Fruit fly (Drosophila melanogaster) whole organism, pupa: ENCODE data around the gene CG31115.

Experiments used
- CG10348 ChIP-seq: fragments of 200-800 bp; sonication (Bioruptor generic); IDR thresholded peaks from 2 replicates; pipeline ENCODE4 v1.3.6; 2022; ENCODE audit warnings: missing biosample characterization, missing genetic modification characterization
- CG12605 ChIP-seq: fragments of 200-800 bp; sonication (Bioruptor generic); IDR thresholded peaks from 2 replicates; pipeline ENCODE4 v1.3.6; 2022; ENCODE audit warnings: missing biosample characterization, missing genetic modification characterization
- CG13204 ChIP-seq: fragments of 200-800 bp; sonication (Bioruptor generic); optimal IDR thresholded peaks from 2 replicates; lab custom pipeline; 2018; ENCODE audit warnings: missing biosample characterization, mild to moderate bottlenecking, missing genetic modification characterization, moderate library complexity
- CG14655 ChIP-seq: fragments of 200-800 bp; sonication (Bioruptor generic); optimal IDR thresholded peaks from 3 replicates; lab custom pipeline; 2017; ENCODE audit warnings: mild to moderate bottlenecking, missing biosample characterization, missing genetic modification reagents, missing genetic modification characterization
- CG15710 ChIP-seq: fragments of 200-800 bp; sonication (Bioruptor generic); optimal IDR thresholded peaks from 2 replicates; lab custom pipeline; 2018; ENCODE audit warnings: missing biosample characterization, mild to moderate bottlenecking, missing genetic modification characterization, moderate library complexity
- CG17806 ChIP-seq: fragments of 200-800 bp; sonication (Bioruptor generic); optimal IDR thresholded peaks from 2 replicates; lab custom pipeline; 2018; ENCODE audit warnings: missing biosample characterization, mild to moderate bottlenecking, missing genetic modification characterization, moderate library complexity
- CG32121 ChIP-seq: fragments of 200-800 bp; sonication (Bioruptor generic); IDR thresholded peaks from 2 replicates; pipeline ENCODE4 v1.3.6; 2022; ENCODE audit warnings: missing biosample characterization, missing genetic modification characterization
- CG34367 ChIP-seq: fragments of 200-800 bp; sonication (Bioruptor generic); optimal IDR thresholded peaks from 2 replicates; lab custom pipeline; 2018; ENCODE audit warnings: missing biosample characterization, mild to moderate bottlenecking, missing genetic modification characterization
- CG4496 ChIP-seq: fragments of 200-800 bp; sonication (Bioruptor generic); IDR thresholded peaks from 3 replicates; pipeline ENCODE4 v1.3.6; 2022; ENCODE audit warnings: missing biosample characterization, missing genetic modification characterization
- CG8159 ChIP-seq: fragments of 200-800 bp; sonication (Bioruptor generic); optimal IDR thresholded peaks from 3 replicates; lab custom pipeline; 2018; ENCODE audit warnings: missing biosample characterization, mild to moderate bottlenecking, missing genetic modification characterization, moderate library complexity
- CG8301 ChIP-seq: fragments of 200-800 bp; sonication (Bioruptor generic); optimal IDR thresholded peaks from 2 replicates; lab custom pipeline; 2018; ENCODE audit warnings: missing biosample characterization, mild to moderate bottlenecking, missing genetic modification characterization
- CG9948 ChIP-seq: fragments of 200-800 bp; sonication (Bioruptor generic); optimal IDR thresholded peaks from 2 replicates; lab custom pipeline; 2018; ENCODE audit warnings: missing biosample characterization, mild to moderate bottlenecking, missing genetic modification characterization, moderate library complexity
- D1 ChIP-seq: fragments of 200-800 bp; sonication (Bioruptor generic); optimal IDR thresholded peaks from 2 replicates; lab custom pipeline; 2018; ENCODE audit warnings: missing biosample characterization, mild to moderate bottlenecking, missing genetic modification characterization, moderate library complexity
- EcR ChIP-seq: fragments of 200-800 bp; sonication (Bioruptor generic); optimal IDR thresholded peaks from 3 replicates; lab custom pipeline; 2019; ENCODE audit warnings: missing biosample characterization, missing genetic modification characterization, mild to moderate bottlenecking, moderate library complexity, missing genetic modification reagents
- Ets98B ChIP-seq: fragments of 200-800 bp; sonication (Bioruptor generic); IDR thresholded peaks from 2 replicates; pipeline ENCODE4 v1.3.6; 2022; ENCODE audit warnings: missing biosample characterization, missing genetic modification characterization
- Pif1A ChIP-seq: fragments of 200-800 bp; sonication (Bioruptor generic); optimal IDR thresholded peaks from 3 replicates; lab custom pipeline; 2016; ENCODE audit warnings: missing biosample characterization, missing genetic modification characterization
- Pif1B ChIP-seq: fragments of 200-800 bp; sonication (Bioruptor generic); optimal IDR thresholded peaks from 3 replicates; lab custom pipeline; 2016; ENCODE audit warnings: missing biosample characterization, missing genetic modification characterization
- Snoo ChIP-seq: fragments of 200-800 bp; sonication (Bioruptor generic); optimal IDR thresholded peaks from 3 replicates; lab custom pipeline; 2017; ENCODE audit warnings: missing biosample characterization, mild to moderate bottlenecking, missing genetic modification characterization, inconsistent platforms
- fd96Ca ChIP-seq: fragments of 200-800 bp; sonication (Bioruptor generic); IDR thresholded peaks from 3 replicates; pipeline ENCODE4 v1.3.6; 2022; ENCODE audit warnings: missing biosample characterization, missing genetic modification characterization
- gl ChIP-seq: fragments of 200-800 bp; sonication (Bioruptor generic); optimal IDR thresholded peaks from 2 replicates; lab custom pipeline; 2018; ENCODE audit warnings: missing biosample characterization, mild to moderate bottlenecking, missing genetic modification characterization
- rn ChIP-seq: fragments of 200-800 bp; sonication (Bioruptor generic); IDR thresholded peaks from 2 replicates; pipeline ENCODE4 v1.3.6; 2022; ENCODE audit warnings: missing biosample characterization, missing genetic modification characterization

Gene CG31115

dm6 chr3R:25023056-25023455 lies 13.7 kb upstream of the CG31115 start, which contains the start of gene beta4GalT7:
TSS of gene beta4GalT7 (plus strand) at chr3R:25023256.
- TF ChIP-seq rn (GFP tag; lab: Robert Waterston, UW) (no peak), CG17806 (tag; lab: Kevin White, UChicago) (no peak), CG32121 (GFP tag; lab: Robert Waterston, UW) (no peak), CG8301 (no peak), Ets98B (GFP tag; lab: Robert Waterston, UW) (no peak), Snoo (tag; lab: Kevin White, UChicago) (no peak), D1 (tag; lab: Kevin White, UChicago) (no peak), CG8159 (tag; lab: Kevin White, UChicago) (no peak), fd96Ca (no peak), CG15710 (tag; lab: Kevin White, UChicago) (no peak), Pif1B (no peak), gl (no peak), CG34367 (tag; lab: Kevin White, UChicago) (no peak), EcR (GFP tag; lab: Kevin White, UChicago) (no peak), CG14655 (GFP tag; lab: Kevin White, UChicago) (no peak), Pif1A (GFP tag; lab: Kevin White, UChicago) (no peak), CG12605 (GFP tag; lab: Robert Waterston, UW) (no peak), CG9948 (tag; lab: Kevin White, UChicago) (no peak), CG13204 (GFP tag; lab: Kevin White, UChicago) (no peak), CG4496 (GFP tag; lab: Robert Waterston, UW) (no peak)

- TF ChIP-seq CG4496 (GFP tag; lab: Robert Waterston, UW): peak; percentile 96
- TF ChIP-seq CG14655 (GFP tag; lab: Kevin White, UChicago): no peak
- peak; percentile 93 for TF ChIP-seq fd96Ca
- peak; percentile 76 for TF ChIP-seq gl
- TF ChIP-seq rn (GFP tag; lab: Robert Waterston, UW): peak; percentile 85
- peak; percentile 91 for TF ChIP-seq Snoo (tag; lab: Kevin White, UChicago)
- TF ChIP-seq EcR (GFP tag; lab: Kevin White, UChicago): peak; percentile 18
- TF ChIP-seq CG17806 (tag; lab: Kevin White, UChicago): peak; percentile 86
- peak; percentile 86 for TF ChIP-seq CG8301
- TF ChIP-seq CG13204 (GFP tag; lab: Kevin White, UChicago): no peak
- TF ChIP-seq Pif1B: peak; percentile 89
- no peak for TF ChIP-seq D1 (tag; lab: Kevin White, UChicago)
- no peak for TF ChIP-seq Pif1A (GFP tag; lab: Kevin White, UChicago)
- TF ChIP-seq CG32121 (GFP tag; lab: Robert Waterston, UW): peak; percentile 91
- 0 out of 2 replicates have a peak, but pooled peaks have one; percentile 28 for TF ChIP-seq CG10348 (GFP tag; lab: Robert Waterston, UW)
- TF ChIP-seq CG12605 (GFP tag; lab: Robert Waterston, UW): peak; percentile 69; the same call in 1 of the 2 replicates
- TF ChIP-seq CG34367 (tag; lab: Kevin White, UChicago): peak; percentile 84
- peak; percentile 87 for TF ChIP-seq CG15710 (tag; lab: Kevin White, UChicago)
- TF ChIP-seq CG9948 (tag; lab: Kevin White, UChicago): peak; percentile 84
- peak; percentile 94 for TF ChIP-seq Ets98B (GFP tag; lab: Robert Waterston, UW)
- TF ChIP-seq CG8159 (tag; lab: Kevin White, UChicago): peak; percentile 88
These were observed 11.7 kb upstream of the CG31115 start, which contains the start of the genes EMC6 and Hr96 for dm6 chr3R:25024895-25025557. TSS of gene EMC6 (minus strand) at chr3R:25025017. TSS of gene Hr96 (plus strand) at chr3R:25025235.

DNA sequence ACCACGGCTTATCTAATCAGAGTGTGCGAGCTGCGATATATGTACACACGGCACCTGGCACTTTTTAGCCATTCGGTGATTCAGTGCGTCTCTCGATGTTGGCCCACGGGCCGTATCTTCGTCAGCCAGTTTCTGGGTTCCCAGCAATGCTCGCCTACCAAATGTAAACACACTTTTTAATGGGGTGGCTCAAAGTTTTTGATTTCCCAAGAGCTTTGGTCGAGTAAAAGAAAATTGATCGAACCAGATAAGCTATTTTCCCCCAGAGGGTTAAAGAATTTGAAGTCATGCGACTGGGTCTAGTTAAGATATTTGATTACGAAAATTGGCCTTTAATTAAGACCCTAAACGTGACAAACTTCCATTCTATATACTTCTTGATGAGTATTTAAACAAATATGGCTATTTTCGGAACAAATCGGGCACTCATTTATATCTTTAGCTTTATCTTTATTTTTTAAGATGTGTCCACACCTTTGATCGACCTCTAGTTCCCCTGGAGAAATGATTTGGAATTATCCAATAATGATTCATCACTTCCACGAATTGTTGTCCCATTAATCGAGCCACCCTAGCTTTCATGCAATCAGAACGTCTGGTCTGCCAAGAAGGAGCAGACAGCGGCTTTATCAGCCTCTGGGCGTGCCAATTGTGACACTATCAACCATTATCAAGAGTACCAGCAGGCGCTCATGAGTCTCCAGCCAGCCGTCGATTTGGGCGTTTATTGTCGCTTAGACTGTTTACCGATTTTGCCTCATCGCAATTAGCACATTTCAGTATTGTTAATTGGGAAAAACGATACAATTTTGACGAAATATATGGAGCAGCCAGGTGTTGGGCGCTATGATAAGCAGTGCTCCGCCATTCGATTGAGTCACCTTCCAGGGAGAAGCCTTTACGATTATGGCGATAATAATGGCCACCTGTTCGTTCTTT lies 9.2 kb upstream of the CG31115 start:
- TF ChIP-seq CG9948 (tag; lab: Kevin White, UChicago) (peak; percentile 25), CG32121 (GFP tag; lab: Robert Waterston, UW) (0 out of 2 replicates have a peak, but pooled peaks have one; percentile 28), fd96Ca (0 out of 3 replicates have a peak, but pooled peaks have one; percentile 35), CG15710 (tag; lab: Kevin White, UChicago) (peak; percentile 36), rn (GFP tag; lab: Robert Waterston, UW) (no peak), CG17806 (tag; lab: Kevin White, UChicago) (peak; percentile 18), CG14655 (GFP tag; lab: Kevin White, UChicago) (no peak), Snoo (tag; lab: Kevin White, UChicago) (peak; percentile 55)

dm6 chr3R:25032686-25033085 lies 4.1 kb upstream of the CG31115 start:
- no peak for TF ChIP-seq Pif1A (GFP tag; lab: Kevin White, UChicago)
- no peak for TF ChIP-seq CG17806 (tag; lab: Kevin White, UChicago)
- TF ChIP-seq CG34367 (tag; lab: Kevin White, UChicago): no peak
- TF ChIP-seq EcR (GFP tag; lab: Kevin White, UChicago): no peak

dm6 chr3R:25033142-25033586 lies 3.6 kb upstream of the CG31115 start, which contains the start of gene Smg6:
TSS of gene Smg6 (minus strand) at chr3R:25033465.
- no peak for TF ChIP-seq CG32121 (GFP tag; lab: Robert Waterston, UW)
- no peak for TF ChIP-seq CG13204 (GFP tag; lab: Kevin White, UChicago)
- no peak for TF ChIP-seq rn (GFP tag; lab: Robert Waterston, UW)
- no peak for TF ChIP-seq CG8159 (tag; lab: Kevin White, UChicago)
- TF ChIP-seq Snoo (tag; lab: Kevin White, UChicago): no peak
- no peak for TF ChIP-seq Pif1A (GFP tag; lab: Kevin White, UChicago)
- no peak for TF ChIP-seq CG9948 (tag; lab: Kevin White, UChicago)
- no peak for TF ChIP-seq CG17806 (tag; lab: Kevin White, UChicago)
- no peak for TF ChIP-seq D1 (tag; lab: Kevin White, UChicago)
- TF ChIP-seq CG34367 (tag; lab: Kevin White, UChicago): no peak
- no peak for TF ChIP-seq gl
- no peak for TF ChIP-seq EcR (GFP tag; lab: Kevin White, UChicago)
- TF ChIP-seq CG14655 (GFP tag; lab: Kevin White, UChicago): no peak
- TF ChIP-seq CG15710 (tag; lab: Kevin White, UChicago): no peak
- TF ChIP-seq CG12605 (GFP tag; lab: Robert Waterston, UW): no peak
- no peak for TF ChIP-seq CG8301
- TF ChIP-seq Ets98B (GFP tag; lab: Robert Waterston, UW): no peak
- TF ChIP-seq fd96Ca: no peak
- TF ChIP-seq, all 21 proteins: peak for 0
